Fruit fly (Drosophila melanogaster) whole organism, wandering third instar larva: Measurements from ENCODE around the gene CG43255.
A peak's percentile ranks its signal among the peaks of the same experiment; 100 is the strongest.

Experiments used
- CG32264 ChIP-seq: fragments of 200-800 bp; sonication (Bioruptor generic); optimal IDR thresholded peaks from 2 replicates; lab custom pipeline; 2016; ENCODE audit warnings: missing biosample characterization, missing genetic modification characterization
- CG9705 ChIP-seq: fragments of 200-800 bp; sonication (Bioruptor generic); optimal IDR thresholded peaks from 2 replicates; lab custom pipeline; 2018; ENCODE audit warnings: missing biosample characterization, mild to moderate bottlenecking, missing genetic modification characterization
- CrebA ChIP-seq: fragments of 200-800 bp; sonication (Bioruptor generic); optimal IDR thresholded peaks from 2 replicates; lab custom pipeline; 2016; ENCODE audit warnings: missing biosample characterization, mild to moderate bottlenecking, missing genetic modification characterization, borderline replicate concordance
- Dfd ChIP-seq: fragments of >200 bp; optimal IDR thresholded peaks from 2 replicates; lab custom pipeline; 2017; ENCODE audit warnings: missing biosample characterization, missing genetic modification characterization
- Dif ChIP-seq: fragments of 200-275, 200-300 bp; sonication (Bioruptor generic); optimal IDR thresholded peaks from 2 replicates; lab custom pipeline; 2018; ENCODE audit warnings: missing biosample characterization, missing genetic modification characterization; ENCODE audit not compliant: partially characterized antibody
- GATAd ChIP-seq: sonication (Bioruptor generic); optimal IDR thresholded peaks from 2 replicates; lab custom pipeline; 2016; ENCODE audit warnings: missing biosample characterization, missing genetic modification characterization
- HLH106 ChIP-seq: fragments of 200-800 bp; optimal IDR thresholded peaks from 3 replicates; lab custom pipeline; 2019; ENCODE audit warnings: missing biosample characterization, mild to moderate bottlenecking, missing genetic modification characterization, moderate library complexity
- Hnf4 ChIP-seq: fragments of 200-800 bp; sonication (Bioruptor generic); optimal IDR thresholded peaks from 2 replicates; lab custom pipeline; 2016; ENCODE audit warnings: missing biosample characterization, mild to moderate bottlenecking, missing genetic modification characterization
- Hr78 ChIP-seq: fragments of >200 bp; optimal IDR thresholded peaks from 2 replicates; lab custom pipeline; 2017; ENCODE audit warnings: missing biosample characterization, missing genetic modification characterization
- Jra ChIP-seq: sonication (Bioruptor generic); optimal IDR thresholded peaks from 2 replicates; lab custom pipeline; 2016; ENCODE audit warnings: missing biosample characterization, missing genetic modification characterization
- Mio ChIP-seq: sonication (Bioruptor generic); optimal IDR thresholded peaks from 2 replicates; lab custom pipeline; 2016; ENCODE audit warnings: missing biosample characterization, missing genetic modification characterization
- Myc ChIP-seq: fragments of >200 bp; optimal IDR thresholded peaks from 2 replicates; lab custom pipeline; 2017
- N ChIP-seq: fragments of >200 bp; optimal IDR thresholded peaks from 2 replicates; lab custom pipeline; 2018; ENCODE audit warnings: missing biosample characterization, missing external identifiers, missing genetic modification characterization
- OdsH ChIP-seq: fragments of 200-800 bp; sonication (Bioruptor generic); optimal IDR thresholded peaks from 2 replicates; lab custom pipeline; 2016; ENCODE audit warnings: missing biosample characterization, mild to moderate bottlenecking, missing genetic modification characterization
- Rel ChIP-seq, 2 experiments: fragments of 200-800 bp; sonication (Bioruptor generic) in 1 of 2; optimal IDR thresholded peaks; 2 replicates in 1 of 2; 3 replicates in 1 of 2; lab custom pipeline; 2016 to 2019; ENCODE audit warnings: mild to moderate bottlenecking in 2 of 2, missing biosample characterization in 2 of 2, missing genetic modification characterization in 2 of 2, moderate library complexity in 1 of 2
- Sp1 ChIP-seq: fragments of 200-800 bp; sonication (Bioruptor generic); optimal IDR thresholded peaks from 3 replicates; lab custom pipeline; 2019; ENCODE audit warnings: missing biosample characterization, mild to moderate bottlenecking, missing genetic modification characterization, moderate library complexity
- br ChIP-seq: fragments of 200-800 bp; sonication (Bioruptor generic); optimal IDR thresholded peaks from 2 replicates; lab custom pipeline; 2016; ENCODE audit warnings: missing biosample characterization, missing genetic modification characterization
- brk ChIP-seq: fragments of 200-800 bp; sonication (Bioruptor generic); optimal IDR thresholded peaks from 2 replicates; lab custom pipeline; 2016; ENCODE audit warnings: missing biosample characterization, mild to moderate bottlenecking, missing genetic modification characterization
- dmrt93B ChIP-seq: fragments of 200-800 bp; sonication (Bioruptor generic); optimal IDR thresholded peaks from 2 replicates; lab custom pipeline; 2018; ENCODE audit warnings: missing biosample characterization, mild to moderate bottlenecking, missing genetic modification characterization
- dsf ChIP-seq: sonication (Bioruptor generic); optimal IDR thresholded peaks from 2 replicates; lab custom pipeline; 2016; ENCODE audit warnings: missing biosample characterization, missing genetic modification characterization, borderline replicate concordance
- ey ChIP-seq: fragments of 200-800 bp; sonication (Bioruptor generic); optimal IDR thresholded peaks from 2 replicates; lab custom pipeline; 2016; ENCODE audit warnings: missing biosample characterization, missing genetic modification characterization
- foxo ChIP-seq, 2 experiments: fragments of 200-800 bp; sonication (Bioruptor generic); optimal IDR thresholded peaks; 2 replicates in 1 of 2; 3 replicates in 1 of 2; lab custom pipeline; 2016 to 2017; ENCODE audit warnings: missing biosample characterization in 2 of 2, missing genetic modification characterization in 2 of 2
- fru ChIP-seq: fragments of 200-800 bp; sonication (Bioruptor generic); optimal IDR thresholded peaks from 3 replicates; lab custom pipeline; 2016; ENCODE audit warnings: missing biosample characterization, mild to moderate bottlenecking, missing genetic modification characterization
- h ChIP-seq: fragments of 200-800 bp; sonication (Bioruptor generic); optimal IDR thresholded peaks from 3 replicates; lab custom pipeline; 2016; ENCODE audit warnings: missing biosample characterization, mild to moderate bottlenecking, missing genetic modification characterization
- jim ChIP-seq: fragments of 175-275, 200-325 bp; sonication (Bioruptor generic); optimal IDR thresholded peaks from 2 replicates; lab custom pipeline; 2016; ENCODE audit warnings: missing biosample characterization, mild to moderate bottlenecking, missing genetic modification characterization
- lola ChIP-seq: fragments of >200 bp; optimal IDR thresholded peaks from 2 replicates; lab custom pipeline; 2017; ENCODE audit warnings: missing biosample characterization, missing genetic modification characterization
- pan ChIP-seq: fragments of >200 bp; optimal IDR thresholded peaks from 2 replicates; lab custom pipeline; 2017
- psq ChIP-seq: fragments of 200-800 bp; sonication (Bioruptor generic); optimal IDR thresholded peaks from 3 replicates; lab custom pipeline; 2017; ENCODE audit warnings: missing biosample characterization, mild to moderate bottlenecking, missing genetic modification characterization, moderate library complexity
- rgr ChIP-seq: fragments of 200-800 bp; sonication (Bioruptor generic); optimal IDR thresholded peaks from 3 replicates; lab custom pipeline; 2016; ENCODE audit warnings: missing biosample characterization, mild to moderate bottlenecking, missing genetic modification characterization
- sage ChIP-seq: fragments of 200-800 bp; sonication (Bioruptor generic); optimal IDR thresholded peaks from 2 replicates; lab custom pipeline; 2016; ENCODE audit warnings: missing biosample characterization, mild to moderate bottlenecking, missing genetic modification characterization
- sv ChIP-seq: fragments of 200-800 bp; sonication (Bioruptor generic); optimal IDR thresholded peaks from 3 replicates; lab custom pipeline; 2016; ENCODE audit warnings: missing biosample characterization, missing genetic modification characterization
- tai ChIP-seq: sonication (Bioruptor generic); optimal IDR thresholded peaks from 2 replicates; lab custom pipeline; 2016; ENCODE audit warnings: missing biosample characterization, missing genetic modification characterization
- usp ChIP-seq: fragments of >200 bp; optimal IDR thresholded peaks from 2 replicates; lab custom pipeline; 2017; ENCODE audit warnings: missing biosample characterization, missing genetic modification characterization
- woc ChIP-seq: sonication (Bioruptor generic); optimal IDR thresholded peaks from 2 replicates; lab custom pipeline; 2016; ENCODE audit warnings: missing biosample characterization, mild to moderate bottlenecking, missing genetic modification characterization

Gene CG43255

dm6 chrX:8895413-8895812, 28.3 kb upstream of the CG43255 start:
- TF ChIP-seq Myc (lab: Kevin White, UChicago) (no peak), lola (GFP tag; lab: Kevin White, UChicago) (no peak), CrebA (no peak), Jra (peak; percentile 68), dsf (GFP tag; lab: Kevin White, UChicago) (no peak), ey (GFP tag; lab: Kevin White, UChicago) (peak; percentile 56), foxo (GFP tag; optimal IDR thresholded peaks at IDR 0.05; lab: Kevin White, UChicago) (peak in 1 of 2 experiments; percentile 3), HLH106 (peak; percentile 53), Hnf4 (GFP tag; lab: Kevin White, UChicago) (peak; percentile 30), h (GFP tag; lab: Kevin White, UChicago) (peak; percentile 8), rgr (GFP tag; lab: Kevin White, UChicago) (peak; percentile 35), Dfd (GFP tag; lab: Kevin White, UChicago) (no peak), OdsH (GFP tag; lab: Kevin White, UChicago) (no peak), Sp1 (GFP tag; lab: Kevin White, UChicago) (peak; percentile 31), Mio (GFP tag; lab: Kevin White, UChicago) (no peak), CG9705 (GFP tag; lab: Kevin White, UChicago) (peak; percentile 17), woc (GFP tag; lab: Kevin White, UChicago) (peak; percentile 55), Rel (GFP tag; optimal IDR thresholded peaks at IDR 0.05; lab: Kevin White, UChicago) (no peak), Rel (tag; optimal IDR thresholded peaks at IDR 0.05; lab: Kevin White, UChicago) (peak; percentile 33), fru (GFP tag; lab: Kevin White, UChicago) (peak; percentile 60)

DNA sequence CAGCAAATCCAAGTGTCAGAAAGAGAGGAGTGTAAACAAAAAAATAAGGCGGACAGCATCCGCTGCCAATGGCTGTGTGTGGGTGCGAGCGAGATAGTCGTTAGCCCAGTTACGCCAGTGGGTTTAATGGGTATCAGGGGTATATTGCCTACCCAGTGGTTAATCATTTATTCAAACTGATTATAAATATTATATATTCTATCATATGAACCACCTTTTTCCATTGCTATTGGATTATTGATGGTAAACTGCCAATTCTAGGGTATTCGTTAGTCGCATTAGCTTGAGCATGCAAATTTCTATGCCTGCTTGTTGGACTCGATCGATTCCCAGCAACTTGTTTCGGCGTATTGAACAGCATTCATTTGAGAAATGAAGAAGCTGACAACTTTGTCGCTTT, 27.7 kb upstream of the CG43255 start:
- TF ChIP-seq ey (GFP tag; lab: Kevin White, UChicago) (peak; percentile 84), sv (GFP tag; lab: Kevin White, UChicago) (peak; percentile 90), Sp1 (GFP tag; lab: Kevin White, UChicago) (peak; percentile 92), dmrt93B (GFP tag; lab: Kevin White, UChicago) (peak; percentile 87), fru (GFP tag; lab: Kevin White, UChicago) (peak; percentile 87), OdsH (GFP tag; lab: Kevin White, UChicago) (peak; percentile 93), rgr (GFP tag; lab: Kevin White, UChicago) (peak; percentile 93), GATAd (GFP tag; lab: Kevin White, UChicago) (peak; percentile 24), h (GFP tag; lab: Kevin White, UChicago) (peak; percentile 93), tai (GFP tag; lab: Kevin White, UChicago) (peak; percentile 28), usp (GFP tag; lab: Kevin White, UChicago) (no peak), CG9705 (GFP tag; lab: Kevin White, UChicago) (peak; percentile 56), Hnf4 (GFP tag; lab: Kevin White, UChicago) (peak; percentile 89), Dif (GFP tag; lab: Kevin White, UChicago) (no peak), N (GFP tag; lab: Kevin White, UChicago) (no peak), br (GFP tag; lab: Kevin White, UChicago) (peak; percentile 87), brk (GFP tag; lab: Kevin White, UChicago) (peak; percentile 79), Myc (lab: Kevin White, UChicago) (no peak), dsf (GFP tag; lab: Kevin White, UChicago) (peak; percentile 44), Dfd (GFP tag; lab: Kevin White, UChicago) (no peak), woc (GFP tag; lab: Kevin White, UChicago) (peak; percentile 51), Rel (GFP tag; optimal IDR thresholded peaks at IDR 0.05; lab: Kevin White, UChicago) (peak; percentile 66), Rel (tag; optimal IDR thresholded peaks at IDR 0.05; lab: Kevin White, UChicago) (peak; percentile 59), foxo (GFP tag; optimal IDR thresholded peaks at IDR 0.05; lab: Kevin White, UChicago) (peak in 1 of 2 experiments; percentile 95), HLH106 (peak; percentile 93), CrebA (no peak), psq (peak; percentile 87), sage (GFP tag; lab: Kevin White, UChicago) (peak; percentile 90), pan (lab: Kevin White, UChicago) (peak; percentile 51)

dm6 chrX:8896845-8897775, 26.6 kb upstream of the CG43255 start:
- TF ChIP-seq jim (no peak), rgr (GFP tag; lab: Kevin White, UChicago) (peak; percentile 8), usp (GFP tag; lab: Kevin White, UChicago) (no peak), fru (GFP tag; lab: Kevin White, UChicago) (peak; percentile 7), Hr78 (GFP tag; lab: Kevin White, UChicago) (no peak), CG32264 (GFP tag; lab: Kevin White, UChicago) (no peak), brk (GFP tag; lab: Kevin White, UChicago) (no peak), br (GFP tag; lab: Kevin White, UChicago) (no peak), HLH106 (peak; percentile 47), N (GFP tag; lab: Kevin White, UChicago) (no peak), dsf (GFP tag; lab: Kevin White, UChicago) (no peak), Myc (lab: Kevin White, UChicago) (no peak), Jra (peak; percentile 16), psq (no peak)
